Fruit fly (Drosophila melanogaster): Measurements from ENCODE around the gene CG3168.
A peak's percentile ranks its signal among the peaks of the same experiment; 100 is the strongest.

DNA sequence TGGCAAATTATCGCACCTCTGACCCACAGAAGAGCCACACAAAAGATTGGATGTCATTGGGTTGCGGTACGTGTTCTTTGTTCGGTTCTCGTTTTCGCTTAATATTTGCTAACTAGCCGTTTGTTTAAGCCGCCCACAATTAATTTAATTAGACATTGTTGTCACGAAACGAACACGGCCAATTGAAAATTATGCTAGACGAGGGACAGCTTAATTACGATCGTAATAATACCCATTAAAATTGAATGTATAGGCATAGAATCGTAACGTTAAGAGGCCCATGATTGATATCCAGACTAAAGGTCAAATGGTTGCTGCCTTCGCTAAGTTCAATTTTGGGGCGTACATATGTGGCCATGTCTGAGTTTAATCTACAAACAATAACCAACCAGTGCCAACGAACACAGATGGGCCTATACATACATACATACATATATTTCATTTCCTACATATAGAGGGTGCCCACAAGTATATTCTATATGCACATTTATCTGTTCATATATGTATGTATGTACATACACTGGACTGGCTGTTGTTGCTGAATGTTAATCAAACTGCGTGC is 11.1 kb downstream of the CG3168 start:
- no peak for TF ChIP-seq CG7101 (tag; optimal IDR thresholded peaks at IDR 0.05)
- peak; percentile 0 for TF ChIP-seq kay (GFP tag; ENCODE audit: borderline replicate concordance)
- TF ChIP-seq cic (GFP tag; optimal IDR thresholded peaks at IDR 0.05) = no peak
